Fruit fly (Drosophila melanogaster): ENCODE data around the gene Cpr35B.

dm6 chr2L:14432410-14433340, 7.7 kb upstream of the Cpr35B start:
- TF ChIP-seq H2.0 (GFP tag; IDR thresholded peaks at IDR 0.05): 0 out of 2 replicates have a peak, but pooled peaks have one; percentile 30
- TF ChIP-seq CG4360 (GFP tag; IDR thresholded peaks at IDR 0.05): no peak
- 0 out of 2 replicates have a peak, but pooled peaks have one; percentile 41 for TF ChIP-seq CG11696 (GFP tag; IDR thresholded peaks at IDR 0.05)
- TF ChIP-seq crol (GFP tag; IDR thresholded peaks at IDR 0.05): no peak
- TF ChIP-seq CG6854 (GFP tag; optimal IDR thresholded peaks at IDR 0.05): no peak
- no peak for TF ChIP-seq H15 (GFP tag; IDR thresholded peaks at IDR 0.05)
- TF ChIP-seq Asciz (GFP tag; optimal IDR thresholded peaks at IDR 0.05): peak; percentile 25
- no peak for TF ChIP-seq CG9215 (GFP tag; IDR thresholded peaks at IDR 0.05)
- TF ChIP-seq CG12391 (tag; optimal IDR thresholded peaks at IDR 0.05): no peak
- TF ChIP-seq jing (GFP tag; optimal IDR thresholded peaks at IDR 0.05): no peak

Measured in whole organism, embryonic.